Fruit fly (Drosophila melanogaster): ENCODE results near the gene CG7953.

The CG7953 gene

DNA sequence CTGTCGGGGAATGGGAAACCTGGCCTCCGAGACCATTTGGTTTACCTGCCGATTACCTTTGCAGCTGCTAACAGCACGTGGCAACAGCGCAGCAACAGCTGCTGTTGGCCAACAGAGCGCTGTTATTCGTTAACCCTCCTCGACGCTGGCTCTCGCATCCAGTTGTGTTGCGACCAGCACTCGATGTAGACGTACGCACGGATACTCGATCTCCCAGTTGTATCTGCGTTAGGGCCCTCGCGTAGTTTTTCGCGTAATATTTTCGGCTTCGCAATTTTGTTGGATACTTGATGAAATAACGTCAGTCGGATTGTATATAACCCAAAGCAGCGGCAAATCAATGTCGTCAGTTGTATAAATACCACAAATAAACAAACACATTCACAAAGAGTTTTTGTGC is 31.1 kb downstream of the CG7953 start:
- no peak for TF ChIP-seq ttk (optimal IDR thresholded peaks at IDR 0.05)
- TF ChIP-seq Sin3A (optimal IDR thresholded peaks at IDR 0.05) = no peak
- TF ChIP-seq psq (optimal IDR thresholded peaks at IDR 0.05) = no peak
- no peak for TF ChIP-seq insv (optimal IDR thresholded peaks at IDR 0.05)
- TF ChIP-seq Myc (optimal IDR thresholded peaks at IDR 0.05) = no peak
- no peak for TF ChIP-seq h (optimal IDR thresholded peaks at IDR 0.05)

dm6 chr2L:13881387-13881902 is 33.7 kb downstream of the CG7953 start:
- no peak for TF ChIP-seq psq (optimal IDR thresholded peaks at IDR 0.05)
- no peak for TF ChIP-seq Sin3A (optimal IDR thresholded peaks at IDR 0.05)
- no peak for TF ChIP-seq insv (optimal IDR thresholded peaks at IDR 0.05)
- no peak for TF ChIP-seq ttk (optimal IDR thresholded peaks at IDR 0.05)
- no peak for TF ChIP-seq h (optimal IDR thresholded peaks at IDR 0.05)
- TF ChIP-seq Myc (optimal IDR thresholded peaks at IDR 0.05) = no peak

DNA sequence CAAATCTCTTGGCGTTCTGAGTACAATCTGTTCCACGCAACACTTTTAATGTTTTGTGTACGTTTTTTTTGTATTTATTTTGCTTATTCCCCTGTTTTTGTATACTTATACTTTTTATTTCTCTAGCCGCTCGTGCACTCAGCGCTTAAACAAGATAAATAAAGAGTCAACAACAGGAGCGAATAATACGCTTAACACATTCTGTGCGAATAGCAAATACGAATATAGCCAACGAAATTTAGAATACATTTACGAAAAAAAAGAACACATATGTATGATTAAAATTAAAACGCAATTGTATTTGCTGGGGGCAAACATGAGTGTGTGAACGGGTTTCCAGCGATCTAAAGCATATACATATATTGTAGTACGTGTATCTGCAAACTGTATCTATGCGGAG is 34.2 kb downstream of the CG7953 start:
- TF ChIP-seq insv (optimal IDR thresholded peaks at IDR 0.05) = no peak
- TF ChIP-seq Myc (optimal IDR thresholded peaks at IDR 0.05) = no peak
- TF ChIP-seq Sin3A (optimal IDR thresholded peaks at IDR 0.05) = no peak
- no peak for TF ChIP-seq ttk (optimal IDR thresholded peaks at IDR 0.05)
- no peak for TF ChIP-seq h (optimal IDR thresholded peaks at IDR 0.05)
- no peak for TF ChIP-seq psq (optimal IDR thresholded peaks at IDR 0.05)

dm6 chr2L:13884063-13884656 is 36.4 kb downstream of the CG7953 start:
- TF ChIP-seq insv (optimal IDR thresholded peaks at IDR 0.05) (no peak), h (optimal IDR thresholded peaks at IDR 0.05) (no peak), psq (optimal IDR thresholded peaks at IDR 0.05) (no peak), Sin3A (optimal IDR thresholded peaks at IDR 0.05) (no peak)

DNA sequence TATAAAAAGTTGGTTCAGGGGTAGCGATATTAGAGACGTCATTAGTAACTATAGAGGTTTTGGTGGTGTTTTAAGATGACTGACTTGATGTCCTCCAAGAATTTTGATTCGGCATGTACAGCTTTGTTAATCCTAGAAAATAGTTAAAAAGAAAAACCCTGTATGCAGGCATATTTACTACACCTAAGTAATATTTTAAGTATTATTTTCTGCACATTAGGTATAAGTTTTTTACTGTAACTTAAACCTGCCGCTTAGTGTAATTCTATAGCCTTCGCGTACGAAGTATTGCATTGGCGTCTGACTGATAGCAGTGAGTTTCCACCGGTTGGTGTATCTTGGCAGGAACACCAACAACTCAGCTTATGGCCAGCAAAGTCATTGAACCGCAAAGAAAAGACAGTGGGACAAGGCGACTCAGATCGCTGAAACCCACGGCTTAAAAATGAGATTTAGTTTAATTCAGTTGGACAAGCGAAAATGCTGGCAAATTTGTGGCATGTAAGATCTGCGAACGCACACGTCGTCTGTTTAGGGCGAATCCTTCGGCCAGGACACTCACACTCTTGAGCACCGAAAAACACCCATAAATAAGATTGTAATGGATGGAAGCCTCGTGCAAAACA is 37.1 kb downstream of the CG7953 start:
- TF ChIP-seq Myc (optimal IDR thresholded peaks at IDR 0.05) (no peak), h (optimal IDR thresholded peaks at IDR 0.05) (no peak), insv (optimal IDR thresholded peaks at IDR 0.05) (no peak), psq (optimal IDR thresholded peaks at IDR 0.05) (no peak), ttk (optimal IDR thresholded peaks at IDR 0.05) (no peak), Sin3A (optimal IDR thresholded peaks at IDR 0.05) (no peak)

- no peak for TF ChIP-seq psq (optimal IDR thresholded peaks at IDR 0.05)
- TF ChIP-seq Sin3A (optimal IDR thresholded peaks at IDR 0.05) = no peak
- TF ChIP-seq insv (optimal IDR thresholded peaks at IDR 0.05) = no peak
- TF ChIP-seq ttk (optimal IDR thresholded peaks at IDR 0.05) = no peak
- TF ChIP-seq h (optimal IDR thresholded peaks at IDR 0.05) = no peak
- no peak for TF ChIP-seq Myc (optimal IDR thresholded peaks at IDR 0.05)
Measured at dm6 chr2L:13886326-13887073, 38.8 kb downstream of the CG7953 start.

dm6 chr2L:13889934-13890333 is 42.2 kb downstream of the CG7953 start:
- TF ChIP-seq h (optimal IDR thresholded peaks at IDR 0.05) = no peak
- TF ChIP-seq ttk (optimal IDR thresholded peaks at IDR 0.05) = no peak
- TF ChIP-seq Myc (optimal IDR thresholded peaks at IDR 0.05) = no peak
- no peak for TF ChIP-seq insv (optimal IDR thresholded peaks at IDR 0.05)
- no peak for TF ChIP-seq Sin3A (optimal IDR thresholded peaks at IDR 0.05)
- TF ChIP-seq psq (optimal IDR thresholded peaks at IDR 0.05) = no peak

DNA sequence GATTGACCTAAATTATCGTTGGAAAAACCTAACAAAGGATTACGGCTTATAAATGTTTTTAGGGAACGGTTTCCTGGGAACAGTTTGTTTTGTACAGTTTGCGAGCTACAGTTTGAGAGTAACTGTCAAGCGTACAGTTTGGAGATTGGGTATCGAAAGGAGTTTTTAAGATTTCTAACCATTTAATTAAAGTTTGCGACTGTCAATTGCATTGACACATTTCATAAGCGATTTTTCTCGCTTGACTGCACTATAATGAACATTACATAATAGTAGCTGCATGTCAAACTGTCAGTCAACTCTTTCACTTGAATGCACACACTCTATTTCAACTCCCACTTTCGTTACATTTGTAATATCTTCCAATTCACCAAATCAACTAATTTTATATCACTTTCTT is 45.1 kb downstream of the CG7953 start:
- no peak for TF ChIP-seq h (optimal IDR thresholded peaks at IDR 0.05)
- TF ChIP-seq psq (optimal IDR thresholded peaks at IDR 0.05) = no peak
- no peak for TF ChIP-seq Myc (optimal IDR thresholded peaks at IDR 0.05)
- no peak for TF ChIP-seq Sin3A (optimal IDR thresholded peaks at IDR 0.05)
- TF ChIP-seq insv (optimal IDR thresholded peaks at IDR 0.05) = no peak
- no peak for TF ChIP-seq ttk (optimal IDR thresholded peaks at IDR 0.05)

dm6 chr2L:13893439-13893838 is 45.7 kb downstream of the CG7953 start:
- TF ChIP-seq insv (optimal IDR thresholded peaks at IDR 0.05) (no peak), h (optimal IDR thresholded peaks at IDR 0.05) (no peak), Sin3A (optimal IDR thresholded peaks at IDR 0.05) (no peak), ttk (optimal IDR thresholded peaks at IDR 0.05) (no peak), Myc (optimal IDR thresholded peaks at IDR 0.05) (no peak)
